Fruit fly (Drosophila melanogaster) whole organism, embryonic: ENCODE data around the gene Dmtn.
A peak's percentile ranks its signal among the peaks of the same experiment; 100 is the strongest.

ENCODE experiments used
- BEAF-32 ChIP-seq: fragments of 200-800 bp; sonication (Bioruptor generic); optimal IDR thresholded peaks from 3 replicates; lab custom pipeline; 2017; ENCODE audit warnings: missing biosample characterization, missing genetic modification characterization, mild to moderate bottlenecking, moderate library complexity, missing genetic modification reagents
- Bteb2 ChIP-seq: fragments of 200-800 bp; sonication (Bioruptor generic); optimal IDR thresholded peaks from 2 replicates; lab custom pipeline; 2016; ENCODE audit warnings: missing biosample characterization, missing genetic modification characterization
- CG10209 ChIP-seq: fragments of 200-800 bp; sonication (Bioruptor generic); optimal IDR thresholded peaks from 3 replicates; lab custom pipeline; 2017; ENCODE audit warnings: missing biosample characterization, mild to moderate bottlenecking, missing genetic modification characterization, missing genetic modification reagents
- CG10366 ChIP-seq: fragments of 200-800 bp; sonication (Bioruptor generic); IDR thresholded peaks from 2 replicates; pipeline ENCODE4 v1.3.6; 2022; ENCODE audit warnings: missing biosample characterization, missing genetic modification characterization
- CG12236 ChIP-seq: fragments of 200-800 bp; sonication (Bioruptor generic); optimal IDR thresholded peaks from 2 replicates; lab custom pipeline; 2016; ENCODE audit warnings: missing biosample characterization, missing genetic modification characterization
- CG12299 ChIP-seq: fragments of 200-800 bp; sonication (Bioruptor generic); optimal IDR thresholded peaks from 2 replicates; lab custom pipeline; 2018; ENCODE audit warnings: missing biosample characterization, mild to moderate bottlenecking, missing genetic modification characterization
- CG12769 ChIP-seq: fragments of 200-800 bp; sonication (Bioruptor generic); optimal IDR thresholded peaks from 2 replicates; lab custom pipeline; 2019; ENCODE audit warnings: missing biosample characterization, mild to moderate bottlenecking, missing genetic modification characterization, moderate library complexity
- CG13894 ChIP-seq: fragments of 200-800 bp; sonication (Bioruptor generic); optimal IDR thresholded peaks from 3 replicates; lab custom pipeline; 2018; ENCODE audit warnings: missing biosample characterization, mild to moderate bottlenecking, missing genetic modification characterization, moderate library complexity
- CG14965 ChIP-seq: fragments of 200-800 bp; sonication (Bioruptor generic); optimal IDR thresholded peaks from 2 replicates; lab custom pipeline; 2016; ENCODE audit warnings: missing biosample characterization, missing genetic modification characterization, borderline replicate concordance
- CG15479 ChIP-seq: fragments of 200-800 bp; sonication (Bioruptor generic); optimal IDR thresholded peaks from 3 replicates; lab custom pipeline; 2019; ENCODE audit warnings: missing biosample characterization, mild to moderate bottlenecking, missing genetic modification characterization, moderate library complexity
- CG2875 ChIP-seq: fragments of 200-800 bp; sonication (Bioruptor generic); optimal IDR thresholded peaks from 2 replicates; lab custom pipeline; 2017; ENCODE audit warnings: missing biosample characterization, mild to moderate bottlenecking, missing genetic modification characterization, missing genetic modification reagents
- CG2889 ChIP-seq: fragments of 200-800 bp; sonication (Bioruptor generic); IDR thresholded peaks from 3 replicates; pipeline ENCODE4 v1.3.6; 2022; ENCODE audit warnings: missing biosample characterization, missing genetic modification characterization
- CG34376 ChIP-seq: fragments of 200-800 bp; sonication (Bioruptor generic); optimal IDR thresholded peaks from 2 replicates; lab custom pipeline; 2018; ENCODE audit warnings: missing biosample characterization, mild to moderate bottlenecking, missing genetic modification characterization
- CG4404 ChIP-seq: fragments of 200-800 bp; sonication (Bioruptor generic); IDR thresholded peaks from 2 replicates; pipeline ENCODE4 v1.3.6; 2022; ENCODE audit warnings: missing biosample characterization, missing genetic modification characterization
- CG5953 ChIP-seq: fragments of 200-800 bp; sonication (Bioruptor generic); IDR thresholded peaks from 2 replicates; pipeline ENCODE4 v1.3.6; 2022; ENCODE audit warnings: missing biosample characterization, missing genetic modification characterization
- CG9437 ChIP-seq: fragments of 200-800 bp; sonication (Bioruptor generic); optimal IDR thresholded peaks from 2 replicates; lab custom pipeline; 2018; ENCODE audit warnings: missing biosample characterization, mild to moderate bottlenecking, missing genetic modification characterization
- CG9609 ChIP-seq: fragments of 200-800 bp; sonication (Bioruptor generic); optimal IDR thresholded peaks from 3 replicates; lab custom pipeline; 2016; ENCODE audit warnings: missing biosample characterization, missing genetic modification characterization
- CTCF ChIP-seq: fragments of 200-800 bp; sonication (Bioruptor generic); optimal IDR thresholded peaks from 2 replicates; lab custom pipeline; 2017; ENCODE audit warnings: missing biosample characterization, mild to moderate bottlenecking, missing genetic modification characterization, moderate library complexity
- CoRest ChIP-seq: fragments of 200-800 bp; sonication (Bioruptor generic); optimal IDR thresholded peaks from 3 replicates; lab custom pipeline; 2018; ENCODE audit warnings: missing biosample characterization, mild to moderate bottlenecking, missing genetic modification characterization, moderate library complexity
- Dbx ChIP-seq: fragments of 200-800 bp; sonication (Bioruptor generic); IDR thresholded peaks from 3 replicates; pipeline ENCODE4 v1.3.6; 2022; ENCODE audit warnings: missing biosample characterization, missing genetic modification characterization
- Deaf1 ChIP-seq: fragments of 200-800 bp; optimal IDR thresholded peaks from 3 replicates; lab custom pipeline; 2019; ENCODE audit warnings: missing biosample characterization, mild to moderate bottlenecking, missing genetic modification characterization, moderate library complexity
- Dp ChIP-seq: fragments of 200-800 bp; sonication (Bioruptor generic); optimal IDR thresholded peaks from 2 replicates; lab custom pipeline; 2018; ENCODE audit warnings: missing biosample characterization, mild to moderate bottlenecking, missing genetic modification characterization, moderate library complexity
- GATAe ChIP-seq: fragments of 200-800 bp; sonication (Bioruptor generic); conservative IDR thresholded peaks from 2 replicates; pipeline ENCODE4 v1.3.6; 2022; ENCODE audit warnings: missing biosample characterization, missing genetic modification characterization
- H2.0 ChIP-seq: fragments of 200-800 bp; sonication (Bioruptor generic); IDR thresholded peaks from 2 replicates; pipeline ENCODE4 v1.3.6; 2022; ENCODE audit warnings: missing biosample characterization, missing genetic modification characterization
- Hr78 ChIP-seq, 2 experiments: fragments of 200-800 bp in 1 of 2; fragments of >200 bp in 1 of 2; sonication (Bioruptor generic) in 1 of 2; optimal IDR thresholded peaks; 2 replicates each; lab custom pipeline; 2017 to 2019; ENCODE audit warnings: missing biosample characterization in 2 of 2, missing genetic modification characterization in 2 of 2, mild to moderate bottlenecking in 1 of 2, moderate library complexity in 1 of 2
- Lim3 ChIP-seq: fragments of 200-800 bp; sonication (Bioruptor generic); IDR thresholded peaks from 2 replicates; pipeline ENCODE4 v1.3.6; 2022; ENCODE audit warnings: missing biosample characterization, missing genetic modification characterization
- Med ChIP-seq: fragments of 200-800 bp; sonication (Bioruptor generic); peaks from one replicate; lab custom pipeline; 2016; ENCODE audit warnings: missing biosample characterization, missing genetic modification characterization, mild to moderate bottlenecking, inconsistent platforms, moderate library complexity
- Oaz ChIP-seq: fragments of 200-800 bp; sonication (Bioruptor generic); IDR thresholded peaks from 2 replicates; pipeline ENCODE4 v1.3.6; 2022; ENCODE audit warnings: missing biosample characterization, missing genetic modification characterization
- Sry-δ ChIP-seq: fragments of 200-800 bp; sonication (Bioruptor generic); optimal IDR thresholded peaks from 2 replicates; lab custom pipeline; 2016; ENCODE audit warnings: missing biosample characterization, missing genetic modification characterization
- ab ChIP-seq: fragments of 200-800 bp; sonication (Bioruptor generic); optimal IDR thresholded peaks from 2 replicates; lab custom pipeline; 2016; ENCODE audit warnings: missing biosample characterization, missing genetic modification characterization
- abd-A ChIP-seq: fragments of 200-800 bp; sonication (Bioruptor generic); optimal IDR thresholded peaks from 3 replicates; lab custom pipeline; 2019; ENCODE audit warnings: missing biosample characterization, mild to moderate bottlenecking, missing genetic modification characterization, moderate library complexity
- ara ChIP-seq: fragments of 200-800 bp; sonication (Bioruptor generic); IDR thresholded peaks from 2 replicates; pipeline ENCODE4 v1.3.6; 2022; ENCODE audit warnings: missing biosample characterization, missing genetic modification characterization
- cas ChIP-seq: fragments of 200-800 bp; sonication (Bioruptor generic); IDR thresholded peaks from 2 replicates; pipeline ENCODE4 v1.3.6; 2022; ENCODE audit warnings: missing biosample characterization, missing genetic modification characterization
- chinmo ChIP-seq: fragments of 200-800 bp; sonication (Bioruptor generic); IDR thresholded peaks from 4 replicates; pipeline ENCODE4 v1.3.6; 2022; ENCODE audit warnings: missing biosample characterization, missing genetic modification characterization; ENCODE audit not compliant: partially characterized antibody
- corto ChIP-seq: fragments of 200-800 bp; sonication (Bioruptor generic); optimal IDR thresholded peaks from 2 replicates; lab custom pipeline; 2016; ENCODE audit warnings: missing biosample characterization, mild to moderate bottlenecking, missing genetic modification characterization, moderate library complexity
- croc ChIP-seq: fragments of 200-800 bp; sonication (Bioruptor generic); conservative IDR thresholded peaks from 3 replicates; pipeline ENCODE4 v1.3.6; 2022; ENCODE audit warnings: missing biosample characterization, missing genetic modification characterization
- dati ChIP-seq: fragments of 200-800 bp; sonication (Bioruptor generic); IDR thresholded peaks from 2 replicates; pipeline ENCODE4 v1.3.6; 2022; ENCODE audit warnings: missing biosample characterization, missing genetic modification characterization
- hkb ChIP-seq, 2 experiments: fragments of 200-800 bp in 1 of 2; fragments of >200 bp in 1 of 2; sonication (Bioruptor generic) in 1 of 2; IDR thresholded peaks in 1 of 2; optimal IDR thresholded peaks in 1 of 2; 2 replicates each; pipeline versions ENCODE4 v1.3.6 to Lab custom; 2017 to 2022; ENCODE audit warnings: missing biosample characterization in 1 of 2, missing genetic modification characterization in 1 of 2
- nau ChIP-seq: fragments of 200-800 bp; sonication (Bioruptor generic); optimal IDR thresholded peaks from 3 replicates; lab custom pipeline; 2017; ENCODE audit warnings: missing biosample characterization, mild to moderate bottlenecking, missing genetic modification characterization, missing genetic modification reagents
- nerfin-2 ChIP-seq: fragments of 200-800 bp; sonication (Bioruptor generic); IDR thresholded peaks from 2 replicates; pipeline ENCODE4 v1.3.6; 2022; ENCODE audit warnings: missing biosample characterization, missing genetic modification characterization; ENCODE audit not compliant: partially characterized antibody
- nmo ChIP-seq: fragments of 200-800 bp; sonication (Bioruptor generic); optimal IDR thresholded peaks from 2 replicates; lab custom pipeline; 2018; ENCODE audit warnings: missing biosample characterization, mild to moderate bottlenecking, missing genetic modification characterization, moderate library complexity
- org-1 ChIP-seq: fragments of 200-800 bp; sonication (Bioruptor generic); optimal IDR thresholded peaks from 2 replicates; lab custom pipeline; 2017; ENCODE audit warnings: missing biosample characterization, missing genetic modification characterization
- ranshi ChIP-seq: fragments of 200-800 bp; sonication (Bioruptor generic); IDR thresholded peaks from 2 replicates; pipeline ENCODE4 v1.3.6; 2022; ENCODE audit warnings: missing biosample characterization, missing genetic modification characterization
- repo ChIP-seq: fragments of 200-800 bp; sonication (Bioruptor generic); optimal IDR thresholded peaks from 2 replicates; lab custom pipeline; 2016; ENCODE audit warnings: missing biosample characterization, missing genetic modification characterization
- row ChIP-seq: fragments of 200-800 bp; sonication (Bioruptor generic); IDR thresholded peaks from 3 replicates; pipeline ENCODE4 v1.3.6; 2022; ENCODE audit warnings: missing biosample characterization, missing genetic modification characterization
- run ChIP-seq: fragments of 200-800 bp; sonication (Bioruptor generic); optimal IDR thresholded peaks from 3 replicates; lab custom pipeline; 2018; ENCODE audit warnings: missing biosample characterization, mild to moderate bottlenecking, missing genetic modification characterization
- sd ChIP-seq: fragments of 200-800 bp; sonication (Bioruptor generic); optimal IDR thresholded peaks from 3 replicates; lab custom pipeline; 2018; ENCODE audit warnings: missing biosample characterization, mild to moderate bottlenecking, missing genetic modification characterization, moderate library complexity
- seq ChIP-seq: fragments of 200-800 bp; sonication (Bioruptor generic); IDR thresholded peaks from 2 replicates; pipeline ENCODE4 v1.3.6; 2022; ENCODE audit warnings: missing biosample characterization, missing genetic modification characterization
- sqz ChIP-seq: fragments of 200-800 bp; sonication (Bioruptor generic); optimal IDR thresholded peaks from 3 replicates; lab custom pipeline; 2018; ENCODE audit warnings: missing biosample characterization, mild to moderate bottlenecking, missing genetic modification characterization
- zf30C ChIP-seq: fragments of 200-800 bp; sonication (Bioruptor generic); optimal IDR thresholded peaks from 3 replicates; lab custom pipeline; 2018; ENCODE audit warnings: missing biosample characterization, mild to moderate bottlenecking, missing genetic modification characterization
- zfh1 ChIP-seq: fragments of 200-800 bp; sonication (Bioruptor generic); IDR thresholded peaks from 3 replicates; pipeline ENCODE4 v1.3.6; 2022; ENCODE audit warnings: missing biosample characterization, missing genetic modification characterization

The Dmtn gene

dm6 chr3R:6423984-6424602 lies 18.4 kb upstream of the Dmtn start (continued):
- peak; percentile 93 for TF ChIP-seq seq (GFP tag; lab: Robert Waterston, UW)
- TF ChIP-seq hkb (optimal IDR thresholded peaks at IDR 0.05; lab: Kevin White, UChicago), result no peak
- peak; percentile 94 for TF ChIP-seq hkb (GFP tag; IDR thresholded peaks at IDR 0.05; lab: Robert Waterston, UW)
- TF ChIP-seq croc, result peak; percentile 80
- peak; percentile 72; the same call in 1 of the 2 replicates for TF ChIP-seq cas (GFP tag; lab: Robert Waterston, UW)
- peak; percentile 74 for TF ChIP-seq Deaf1 (tag; lab: Kevin White, UChicago)
- TF ChIP-seq nau (GFP tag; lab: Kevin White, UChicago), result peak; percentile 81
- TF ChIP-seq CG9609 (GFP tag; lab: Kevin White, UChicago), result peak; percentile 93
- TF ChIP-seq BEAF-32, result no peak
- TF ChIP-seq Dbx, result peak; percentile 87
- peak; percentile 52 for TF ChIP-seq Sry-δ (GFP tag; lab: Kevin White, UChicago)
- TF ChIP-seq Lim3, result peak; percentile 53; the same call in 1 of the 2 replicates
- peak; percentile 76 for TF ChIP-seq CG9437 (GFP tag; lab: Kevin White, UChicago)
- peak; percentile 54 for TF ChIP-seq abd-A (tag; lab: Kevin White, UChicago)
- peak; percentile 92 for TF ChIP-seq H2.0 (GFP tag; lab: Robert Waterston, UW)
- peak; percentile 87 for TF ChIP-seq CG12236 (GFP tag; lab: Kevin White, UChicago)
- TF ChIP-seq corto (GFP tag; lab: Kevin White, UChicago), result peak; percentile 97
- TF ChIP-seq CG10209 (GFP tag; lab: Kevin White, UChicago), result peak; percentile 92
- TF ChIP-seq nmo, result peak; percentile 89
- TF ChIP-seq zf30C (GFP tag; lab: Kevin White, UChicago), result no peak
- peak; percentile 66 for TF ChIP-seq CG14965 (GFP tag; lab: Kevin White, UChicago)
- peak; percentile 91 for TF ChIP-seq CoRest (tag; lab: Kevin White, UChicago)
- TF ChIP-seq ab (GFP tag; lab: Kevin White, UChicago), result peak; percentile 82
- peak; percentile 97 for TF ChIP-seq row (GFP tag; lab: Robert Waterston, UW)
- TF ChIP-seq CG5953 (GFP tag; lab: Robert Waterston, UW), result peak; percentile 78
- peak; percentile 86 for TF ChIP-seq CG12299
- peak; percentile 89 for TF ChIP-seq repo (GFP tag; lab: Kevin White, UChicago)
- peak; percentile 87 for TF ChIP-seq Bteb2 (GFP tag; lab: Kevin White, UChicago)
- peak; percentile 89 for TF ChIP-seq CG2875 (GFP tag; lab: Kevin White, UChicago)
- TF ChIP-seq dati (GFP tag; lab: Robert Waterston, UW), result peak; percentile 85
- TF ChIP-seq CG12769, result peak; percentile 98
- TF ChIP-seq CG13894, result peak; percentile 86
- peak; percentile 92 for TF ChIP-seq CG4404 (GFP tag; lab: Robert Waterston, UW)
- peak; percentile 93 for TF ChIP-seq org-1 (GFP tag; lab: Kevin White, UChicago)
- TF ChIP-seq Hr78 (GFP tag; optimal IDR thresholded peaks at IDR 0.05; lab: Kevin White, UChicago), result peak in 1 of 2 experiments; percentile 60
- peak; percentile 90 for TF ChIP-seq ranshi (GFP tag; lab: Robert Waterston, UW)
- peak; percentile 91 for TF ChIP-seq CG10366 (GFP tag; lab: Robert Waterston, UW)
- peak; percentile 81 for TF ChIP-seq CG34376 (GFP tag; lab: Kevin White, UChicago)

- TF ChIP-seq chinmo (GFP tag; lab: Robert Waterston, UW) (0 out of 4 replicates have a peak, but pooled peaks have one; percentile 47), CG15479 (GFP tag; lab: Kevin White, UChicago) (peak; percentile 14), GATAe (GFP tag; lab: Robert Waterston, UW) (no peak), nerfin-2 (no peak), ara (GFP tag; lab: Robert Waterston, UW) (no peak), Oaz (GFP tag; lab: Robert Waterston, UW) (no peak), Dp (GFP tag; lab: Kevin White, UChicago) (no peak), zfh1 (GFP tag; lab: Robert Waterston, UW) (0 out of 3 replicates have a peak, but pooled peaks have one; percentile 6), sd (tag; lab: Kevin White, UChicago) (peak; percentile 91), Med (GFP tag; lab: Kevin White, UChicago) (peak; percentile 17), run (tag; lab: Kevin White, UChicago) (no peak), CTCF (peak; percentile 87), sqz (peak; percentile 6), CG2889 (GFP tag; lab: Robert Waterston, UW) (0 out of 3 replicates have a peak, but pooled peaks have one; percentile 24)
Measured at dm6 chr3R:6423128-6423527, 17.4 kb upstream of the Dmtn start.
